Fruit fly (Drosophila melanogaster) whole organism, embryonic: ENCODE data around the gene THADA.

ENCODE experiments used
- Bgb ChIP-seq: fragments of 200-800 bp; sonication (Bioruptor generic); IDR thresholded peaks from 2 replicates; pipeline ENCODE4 v1.3.6; 2022; ENCODE audit warnings: missing biosample characterization, missing genetic modification characterization; ENCODE audit not compliant: partially characterized antibody
- CG10147 ChIP-seq: fragments of 200-800 bp; sonication (Bioruptor generic); optimal IDR thresholded peaks from 2 replicates; lab custom pipeline; 2019; ENCODE audit warnings: missing biosample characterization, mild to moderate bottlenecking, missing genetic modification characterization, moderate library complexity
- CG11696 ChIP-seq: fragments of 200-800 bp; sonication (Bioruptor generic); IDR thresholded peaks from 2 replicates; pipeline ENCODE4 v1.3.6; 2022; ENCODE audit warnings: missing biosample characterization, missing genetic modification characterization
- CG12744 ChIP-seq: fragments of 200-800 bp; sonication (Bioruptor generic); optimal IDR thresholded peaks from 2 replicates; lab custom pipeline; 2016; ENCODE audit warnings: missing biosample characterization, missing genetic modification characterization
- CG13894 ChIP-seq: fragments of 200-800 bp; sonication (Bioruptor generic); optimal IDR thresholded peaks from 3 replicates; lab custom pipeline; 2018; ENCODE audit warnings: missing biosample characterization, mild to moderate bottlenecking, missing genetic modification characterization, moderate library complexity
- CG1603 ChIP-seq: fragments of 200-800 bp; sonication (Bioruptor generic); optimal IDR thresholded peaks from 2 replicates; lab custom pipeline; 2019; ENCODE audit warnings: missing biosample characterization, mild to moderate bottlenecking, missing genetic modification characterization, moderate library complexity
- CG16815 ChIP-seq: fragments of 200-800 bp; sonication (Bioruptor generic); optimal IDR thresholded peaks from 3 replicates; lab custom pipeline; 2017; ENCODE audit warnings: missing biosample characterization, mild to moderate bottlenecking, missing genetic modification characterization
- CG17612 ChIP-seq: fragments of 200-800 bp; sonication (Bioruptor generic); IDR thresholded peaks from 2 replicates; pipeline ENCODE4 v1.3.6; 2022; ENCODE audit warnings: missing biosample characterization, missing genetic modification characterization
- CG18619 ChIP-seq: fragments of 200-800 bp; sonication (Bioruptor generic); optimal IDR thresholded peaks from 3 replicates; lab custom pipeline; 2017; ENCODE audit warnings: missing biosample characterization, mild to moderate bottlenecking, missing genetic modification characterization
- CG3838 ChIP-seq: fragments of 200-800 bp; sonication (Bioruptor generic); optimal IDR thresholded peaks from 3 replicates; lab custom pipeline; 2016; ENCODE audit warnings: missing biosample characterization, missing genetic modification characterization
- CG6689 ChIP-seq: fragments of 200-800 bp; sonication (Bioruptor generic); IDR thresholded peaks from 2 replicates; pipeline ENCODE4 v1.3.6; 2022; ENCODE audit warnings: missing biosample characterization, missing genetic modification characterization
- CG7556 ChIP-seq: fragments of 200-800 bp; sonication (Bioruptor generic); optimal IDR thresholded peaks from 2 replicates; lab custom pipeline; 2017; ENCODE audit warnings: missing biosample characterization, mild to moderate bottlenecking, missing genetic modification characterization
- CG7745 ChIP-seq: fragments of 200-800 bp; sonication (Bioruptor generic); optimal IDR thresholded peaks from 2 replicates; lab custom pipeline; 2018; ENCODE audit warnings: missing biosample characterization, mild to moderate bottlenecking, missing genetic modification characterization, moderate library complexity
- CG7839 ChIP-seq: fragments of 200-800 bp; sonication (Bioruptor generic); optimal IDR thresholded peaks from 3 replicates; lab custom pipeline; 2018; ENCODE audit warnings: missing biosample characterization, mild to moderate bottlenecking, missing genetic modification characterization, moderate library complexity
- CG8924 ChIP-seq: fragments of 200-800 bp; optimal IDR thresholded peaks from 3 replicates; lab custom pipeline; 2019; ENCODE audit warnings: missing biosample characterization, mild to moderate bottlenecking, missing genetic modification characterization, moderate library complexity
- CG9437 ChIP-seq: fragments of 200-800 bp; sonication (Bioruptor generic); optimal IDR thresholded peaks from 2 replicates; lab custom pipeline; 2018; ENCODE audit warnings: missing biosample characterization, mild to moderate bottlenecking, missing genetic modification characterization
- D ChIP-seq, 2 experiments: fragments of 200-800 bp in 1 of 2; fragments of >200 bp in 1 of 2; sonication (Bioruptor generic) in 1 of 2; optimal IDR thresholded peaks; 2 replicates in 1 of 2; 3 replicates in 1 of 2; lab custom pipeline; 2017; ENCODE audit warnings: mild to moderate bottlenecking in 1 of 2, missing biosample characterization in 1 of 2, missing genetic modification characterization in 1 of 2, missing genetic modification reagents in 1 of 2
- D19A ChIP-seq: fragments of 200-800 bp; optimal IDR thresholded peaks from 3 replicates; lab custom pipeline; 2019; ENCODE audit warnings: missing biosample characterization, mild to moderate bottlenecking, missing genetic modification characterization, moderate library complexity
- Hand ChIP-seq: fragments of 200-800 bp; sonication (Bioruptor generic); optimal IDR thresholded peaks from 2 replicates; lab custom pipeline; 2017; ENCODE audit warnings: mild to moderate bottlenecking, missing biosample characterization, missing genetic modification reagents, missing genetic modification characterization
- HmgZ ChIP-seq: fragments of 200-800 bp; sonication (Bioruptor generic); optimal IDR thresholded peaks from 2 replicates; lab custom pipeline; 2018; ENCODE audit warnings: missing biosample characterization, mild to moderate bottlenecking, missing genetic modification characterization
- Hr3 ChIP-seq: fragments of 200-800 bp; sonication (Bioruptor generic); optimal IDR thresholded peaks from 3 replicates; lab custom pipeline; 2016; ENCODE audit warnings: missing biosample characterization, missing genetic modification characterization
- Kr ChIP-seq: fragments of 200-800 bp; sonication (Bioruptor generic); optimal IDR thresholded peaks from 2 replicates; lab custom pipeline; 2017; ENCODE audit warnings: missing biosample characterization, mild to moderate bottlenecking, missing genetic modification characterization
- Lim3 ChIP-seq: fragments of 200-800 bp; sonication (Bioruptor generic); IDR thresholded peaks from 2 replicates; pipeline ENCODE4 v1.3.6; 2022; ENCODE audit warnings: missing biosample characterization, missing genetic modification characterization
- NFAT ChIP-seq: fragments of 200-800 bp; sonication (Bioruptor generic); IDR thresholded peaks from 2 replicates; pipeline ENCODE4 v1.3.6; 2022; ENCODE audit warnings: missing biosample characterization, missing genetic modification characterization
- NfI ChIP-seq: fragments of 200-800 bp; sonication (Bioruptor generic); optimal IDR thresholded peaks from 3 replicates; lab custom pipeline; 2018; ENCODE audit warnings: missing biosample characterization, mild to moderate bottlenecking, missing genetic modification characterization, moderate library complexity
- Oaz ChIP-seq: fragments of 200-800 bp; sonication (Bioruptor generic); IDR thresholded peaks from 2 replicates; pipeline ENCODE4 v1.3.6; 2022; ENCODE audit warnings: missing biosample characterization, missing genetic modification characterization
- Optix ChIP-seq: fragments of 200-800 bp; sonication (Bioruptor generic); IDR thresholded peaks from 3 replicates; pipeline ENCODE4 v1.3.6; 2022; ENCODE audit warnings: missing biosample characterization, missing genetic modification characterization
- Sox100B ChIP-seq: fragments of 200-800 bp; sonication (Bioruptor generic); optimal IDR thresholded peaks from 3 replicates; lab custom pipeline; 2018; ENCODE audit warnings: missing biosample characterization, mild to moderate bottlenecking, missing genetic modification characterization
- TFAM ChIP-seq: fragments of 200-800 bp; sonication (Bioruptor generic); optimal IDR thresholded peaks from 2 replicates; lab custom pipeline; 2017; ENCODE audit warnings: missing biosample characterization, missing genetic modification characterization, inconsistent platforms
- abd-A ChIP-seq: fragments of 200-800 bp; sonication (Bioruptor generic); optimal IDR thresholded peaks from 3 replicates; lab custom pipeline; 2019; ENCODE audit warnings: missing biosample characterization, mild to moderate bottlenecking, missing genetic modification characterization, moderate library complexity
- ac ChIP-seq: fragments of 200-800 bp; sonication (Bioruptor generic); optimal IDR thresholded peaks from 3 replicates; lab custom pipeline; 2017; ENCODE audit warnings: missing biosample characterization, mild to moderate bottlenecking, missing genetic modification characterization
- bigmax ChIP-seq: fragments of 200-800 bp; sonication (Bioruptor generic); optimal IDR thresholded peaks from 2 replicates; lab custom pipeline; 2018; ENCODE audit warnings: missing biosample characterization, mild to moderate bottlenecking, missing genetic modification characterization
- chif ChIP-seq, 2 experiments: fragments of 200-800 bp; sonication (Bioruptor generic); optimal IDR thresholded peaks; 3 replicates each; lab custom pipeline; 2016; ENCODE audit warnings: missing biosample characterization in 2 of 2, missing genetic modification characterization in 2 of 2
- corto ChIP-seq: fragments of 200-800 bp; sonication (Bioruptor generic); optimal IDR thresholded peaks from 2 replicates; lab custom pipeline; 2016; ENCODE audit warnings: missing biosample characterization, mild to moderate bottlenecking, missing genetic modification characterization, moderate library complexity
- dimm ChIP-seq: fragments of 200-800 bp; sonication (Bioruptor generic); IDR thresholded peaks from 2 replicates; pipeline ENCODE4 v1.3.6; 2022; ENCODE audit warnings: missing biosample characterization, missing genetic modification characterization
- dm ChIP-seq: fragments of 200-800 bp; sonication (Bioruptor generic); optimal IDR thresholded peaks from 3 replicates; lab custom pipeline; 2016; ENCODE audit warnings: missing biosample characterization, missing genetic modification characterization
- en ChIP-seq: fragments of 200-800 bp; sonication (Bioruptor generic); optimal IDR thresholded peaks from 2 replicates; lab custom pipeline; 2016; ENCODE audit warnings: missing biosample characterization, missing genetic modification characterization
- eve ChIP-seq, 2 experiments: fragments of >200 bp; optimal IDR thresholded peaks; 2 replicates each; lab custom pipeline; 2017; ENCODE audit warnings: missing biosample characterization in 2 of 2, missing genetic modification characterization in 2 of 2
- ewg ChIP-seq: fragments of 200-800 bp; sonication (Bioruptor generic); optimal IDR thresholded peaks from 3 replicates; lab custom pipeline; 2017; ENCODE audit warnings: mild to moderate bottlenecking, missing biosample characterization, missing genetic modification reagents, missing genetic modification characterization
- fd64A ChIP-seq: fragments of 200-800 bp; sonication (Bioruptor generic); optimal IDR thresholded peaks from 3 replicates; lab custom pipeline; 2018; ENCODE audit warnings: missing biosample characterization, mild to moderate bottlenecking, missing genetic modification characterization
- hb ChIP-seq: fragments of 200-800 bp; sonication (Bioruptor generic); IDR thresholded peaks from 3 replicates; pipeline ENCODE4 v1.3.6; 2022; ENCODE audit warnings: missing biosample characterization, missing genetic modification characterization; ENCODE audit not compliant: partially characterized antibody
- her ChIP-seq: fragments of 200-800 bp; sonication (Bioruptor generic); optimal IDR thresholded peaks from 2 replicates; lab custom pipeline; 2016; ENCODE audit warnings: missing biosample characterization, missing genetic modification characterization
- lmd ChIP-seq: fragments of 200-800 bp; sonication (Bioruptor generic); IDR thresholded peaks from 2 replicates; pipeline ENCODE4 v1.3.6; 2022; ENCODE audit warnings: missing biosample characterization, missing genetic modification characterization
- nau ChIP-seq: fragments of 200-800 bp; sonication (Bioruptor generic); optimal IDR thresholded peaks from 3 replicates; lab custom pipeline; 2017; ENCODE audit warnings: missing biosample characterization, mild to moderate bottlenecking, missing genetic modification characterization, missing genetic modification reagents
- ro ChIP-seq: fragments of 200-800 bp; sonication (Bioruptor generic); IDR thresholded peaks from 2 replicates; pipeline ENCODE4 v1.3.6; 2022; ENCODE audit warnings: missing biosample characterization, missing genetic modification characterization
- sens-2 ChIP-seq: fragments of 200-800 bp; sonication (Bioruptor generic); IDR thresholded peaks from 2 replicates; pipeline ENCODE4 v1.3.6; 2022; ENCODE audit warnings: missing biosample characterization, missing genetic modification characterization
- seq ChIP-seq: fragments of 200-800 bp; sonication (Bioruptor generic); IDR thresholded peaks from 2 replicates; pipeline ENCODE4 v1.3.6; 2022; ENCODE audit warnings: missing biosample characterization, missing genetic modification characterization
- shn ChIP-seq: fragments of 200-800 bp; sonication (Bioruptor generic); optimal IDR thresholded peaks from 3 replicates; lab custom pipeline; 2016; ENCODE audit warnings: missing biosample characterization, missing genetic modification characterization
- tin ChIP-seq: fragments of 200-800 bp; sonication (Bioruptor generic); optimal IDR thresholded peaks from 3 replicates; lab custom pipeline; 2016; ENCODE audit warnings: missing biosample characterization, missing genetic modification characterization
- tna ChIP-seq: fragments of 200-800 bp; sonication (Bioruptor generic); IDR thresholded peaks from 2 replicates; pipeline ENCODE4 v1.3.6; 2022; ENCODE audit warnings: missing biosample characterization, missing genetic modification characterization; ENCODE audit not compliant: partially characterized antibody

Gene THADA

dm6 chrX:19848342-19848793 is 17.0 kb downstream of the THADA start (continued):
- peak; percentile 70 for TF ChIP-seq NFAT (GFP tag; lab: Robert Waterston, UW)
- TF ChIP-seq nau (GFP tag; lab: Kevin White, UChicago) = no peak
- peak; percentile 56 for TF ChIP-seq CG7556
- TF ChIP-seq abd-A (tag; lab: Kevin White, UChicago) = no peak
- peak; percentile 40 for TF ChIP-seq D19A
- no peak for TF ChIP-seq CG7745 (tag; lab: Kevin White, UChicago)
- no peak for TF ChIP-seq dimm (GFP tag; lab: Robert Waterston, UW)
- TF ChIP-seq en (GFP tag; lab: Kevin White, UChicago) = peak; percentile 52
- peak; percentile 64; the same call in 1 of the 2 replicates for TF ChIP-seq CG6689 (GFP tag; lab: Robert Waterston, UW)
- TF ChIP-seq eve (GFP tag; optimal IDR thresholded peaks at IDR 0.05; lab: Kevin White, UChicago) = no peak
- TF ChIP-seq Optix (GFP tag; lab: Robert Waterston, UW) = peak; percentile 86
- TF ChIP-seq Kr = no peak
- no peak for TF ChIP-seq CG11696 (GFP tag; lab: Robert Waterston, UW)
- no peak for TF ChIP-seq Hand (GFP tag; lab: Kevin White, UChicago)
- peak; percentile 67 for TF ChIP-seq CG7839 (tag; lab: Kevin White, UChicago)
- peak; percentile 58 for TF ChIP-seq CG12744 (GFP tag; lab: Kevin White, UChicago)
- TF ChIP-seq hb (GFP tag; lab: Robert Waterston, UW) = no peak
- TF ChIP-seq tna (GFP tag; lab: Robert Waterston, UW) = peak; percentile 42; the same call in 1 of the 2 replicates
- TF ChIP-seq CG13894 (tag; lab: Kevin White, UChicago) = peak; percentile 28
- peak; percentile 16 for TF ChIP-seq CG3838
- peak; percentile 62 to 72 for TF ChIP-seq chif (GFP tag; optimal IDR thresholded peaks at IDR 0.05; lab: Kevin White, UChicago)
- TF ChIP-seq ro = 0 out of 2 replicates have a peak, but pooled peaks have one; percentile 9
- TF ChIP-seq corto = no peak
- peak; percentile 96 for TF ChIP-seq ewg (GFP tag; lab: Kevin White, UChicago)
- TF ChIP-seq HmgZ (tag; lab: Kevin White, UChicago) = peak; percentile 67
- TF ChIP-seq bigmax (GFP tag; lab: Kevin White, UChicago) = no peak
- TF ChIP-seq tin (GFP tag; lab: Kevin White, UChicago) = peak; percentile 78
- peak; percentile 39 for TF ChIP-seq CG16815 (GFP tag; lab: Kevin White, UChicago)
- no peak for TF ChIP-seq TFAM (GFP tag; lab: Kevin White, UChicago)
- TF ChIP-seq Sox100B (GFP tag; lab: Kevin White, UChicago) = peak; percentile 38
- TF ChIP-seq CG10147 = peak; percentile 35
- peak; percentile 49 for TF ChIP-seq dm (GFP tag; lab: Kevin White, UChicago)
- peak; percentile 41; the same call in 1 of the 2 replicates for TF ChIP-seq CG17612 (GFP tag; lab: Robert Waterston, UW)
- peak; percentile 38 for TF ChIP-seq ac (GFP tag; lab: Kevin White, UChicago)
- TF ChIP-seq Hr3 (GFP tag; lab: Kevin White, UChicago) = peak; percentile 61
- TF ChIP-seq NfI = peak; percentile 74
- peak; percentile 60 for TF ChIP-seq CG8924 (tag; lab: Kevin White, UChicago)
- TF ChIP-seq CG18619 (GFP tag; lab: Kevin White, UChicago) = peak; percentile 43
- peak; percentile 72 for TF ChIP-seq seq
- TF ChIP-seq CG9437 (GFP tag; lab: Kevin White, UChicago) = peak; percentile 99
- TF ChIP-seq CG1603 (tag; lab: Kevin White, UChicago) = peak; percentile 82
- 0 out of 2 replicates have a peak, but pooled peaks have one; percentile 49 for TF ChIP-seq sens-2
- peak; percentile 84 for TF ChIP-seq her (GFP tag; lab: Kevin White, UChicago)
- peak; percentile 63 for TF ChIP-seq Bgb (GFP tag; lab: Robert Waterston, UW)
- peak; percentile 74 for TF ChIP-seq lmd
- TF ChIP-seq shn (GFP tag; lab: Kevin White, UChicago) = peak; percentile 79
- TF ChIP-seq D (optimal IDR thresholded peaks at IDR 0.05; lab: Kevin White, UChicago) = no peak
- TF ChIP-seq D (GFP tag; optimal IDR thresholded peaks at IDR 0.05; lab: Kevin White, UChicago) = peak; percentile 12
- peak; percentile 20 for TF ChIP-seq fd64A (GFP tag; lab: Kevin White, UChicago)
- no peak for TF ChIP-seq Lim3 (GFP tag; lab: Robert Waterston, UW)
- peak; percentile 30; the same call in 1 of the 2 replicates for TF ChIP-seq Oaz (GFP tag; lab: Robert Waterston, UW)
